Fruit fly (Drosophila melanogaster) whole organism, embryonic: ENCODE data around the gene PIG-S.

Experiments
- Ada2b ChIP-seq: fragments of 200-800 bp; sonication (Bioruptor generic); IDR thresholded peaks from 2 replicates; pipeline ENCODE4 v1.3.6; 2022; ENCODE audit warnings: missing biosample characterization, missing genetic modification characterization
- Atf-2 ChIP-seq: fragments of 200-800 bp; sonication (Bioruptor generic); optimal IDR thresholded peaks from 2 replicates; lab custom pipeline; 2016; ENCODE audit warnings: missing biosample characterization, missing genetic modification characterization
- Bgb ChIP-seq: fragments of 200-800 bp; sonication (Bioruptor generic); IDR thresholded peaks from 2 replicates; pipeline ENCODE4 v1.3.6; 2022; ENCODE audit warnings: missing biosample characterization, missing genetic modification characterization; ENCODE audit not compliant: partially characterized antibody
- Bteb2 ChIP-seq: fragments of 200-800 bp; sonication (Bioruptor generic); optimal IDR thresholded peaks from 2 replicates; lab custom pipeline; 2016; ENCODE audit warnings: missing biosample characterization, missing genetic modification characterization
- CG11504 ChIP-seq: fragments of 200-800 bp; sonication (Bioruptor generic); optimal IDR thresholded peaks from 3 replicates; lab custom pipeline; 2019; ENCODE audit warnings: missing biosample characterization, mild to moderate bottlenecking, missing genetic modification characterization, moderate library complexity
- CG11696 ChIP-seq: fragments of 200-800 bp; sonication (Bioruptor generic); IDR thresholded peaks from 2 replicates; pipeline ENCODE4 v1.3.6; 2022; ENCODE audit warnings: missing biosample characterization, missing genetic modification characterization
- CG12071 ChIP-seq: fragments of 200-800 bp; sonication (Bioruptor generic); optimal IDR thresholded peaks from 3 replicates; lab custom pipeline; 2018; ENCODE audit warnings: missing biosample characterization, mild to moderate bottlenecking, missing genetic modification characterization
- CG14441 ChIP-seq: fragments of 200-800 bp; sonication (Bioruptor generic); IDR thresholded peaks from 2 replicates; pipeline ENCODE4 v1.3.6; 2022; ENCODE audit warnings: missing biosample characterization, missing genetic modification characterization
- CG17359 ChIP-seq: fragments of 200-800 bp; sonication (Bioruptor generic); optimal IDR thresholded peaks from 3 replicates; lab custom pipeline; 2018; ENCODE audit warnings: missing biosample characterization, mild to moderate bottlenecking, missing genetic modification characterization, moderate library complexity
- CG17361 ChIP-seq: fragments of 200-800 bp; sonication (Bioruptor generic); IDR thresholded peaks from 3 replicates; pipeline ENCODE4 v1.3.6; 2022; ENCODE audit warnings: missing biosample characterization, missing genetic modification characterization
- CG18011 ChIP-seq: fragments of 200-800 bp; sonication (Bioruptor generic); optimal IDR thresholded peaks from 2 replicates; lab custom pipeline; 2017; ENCODE audit warnings: missing biosample characterization, missing genetic modification characterization, mild to moderate bottlenecking, moderate library complexity, missing genotype
- CG18262 ChIP-seq: fragments of 200-800 bp; optimal IDR thresholded peaks from 3 replicates; lab custom pipeline; 2019; ENCODE audit warnings: missing biosample characterization, mild to moderate bottlenecking, missing genetic modification characterization, moderate library complexity
- CG18476 ChIP-seq: fragments of 200-800 bp; sonication (Bioruptor generic); optimal IDR thresholded peaks from 2 replicates; lab custom pipeline; 2016; ENCODE audit warnings: missing biosample characterization, mild to moderate bottlenecking, missing genetic modification characterization
- CG18599 ChIP-seq: fragments of 200-800 bp; sonication (Bioruptor generic); optimal IDR thresholded peaks from 3 replicates; lab custom pipeline; 2017; ENCODE audit warnings: missing biosample characterization, missing genetic modification characterization, mild to moderate bottlenecking, moderate library complexity, missing genetic modification reagents
- CG2129 ChIP-seq: fragments of 200-800 bp; sonication (Bioruptor generic); IDR thresholded peaks from 2 replicates; pipeline ENCODE4 v1.3.6; 2022; ENCODE audit warnings: missing biosample characterization, missing genetic modification characterization; ENCODE audit not compliant: partially characterized antibody
- CG2678 ChIP-seq: fragments of 200-800 bp; sonication (Bioruptor generic); optimal IDR thresholded peaks from 3 replicates; lab custom pipeline; 2019; ENCODE audit warnings: missing biosample characterization, mild to moderate bottlenecking, missing genetic modification characterization, moderate library complexity
- CG31441 ChIP-seq: fragments of 200-800 bp; sonication (Bioruptor generic); IDR thresholded peaks from 2 replicates; pipeline ENCODE4 v1.3.6; 2022; ENCODE audit warnings: missing biosample characterization, missing genetic modification characterization
- CG32772 ChIP-seq: fragments of 200-800 bp; sonication (Bioruptor generic); IDR thresholded peaks from 2 replicates; pipeline ENCODE4 v1.3.6; 2022; ENCODE audit warnings: missing biosample characterization, missing genetic modification characterization
- CG42726 ChIP-seq: fragments of 200-800 bp; sonication (Bioruptor generic); IDR thresholded peaks from 2 replicates; pipeline ENCODE4 v1.3.6; 2022; ENCODE audit warnings: missing biosample characterization, missing genetic modification characterization; ENCODE audit not compliant: partially characterized antibody
- CG4328 ChIP-seq: fragments of 200-800 bp; sonication (Bioruptor generic); optimal IDR thresholded peaks from 3 replicates; lab custom pipeline; 2017; ENCODE audit warnings: missing biosample characterization, missing genetic modification reagents, missing genetic modification characterization
- CG4854 ChIP-seq: fragments of 200-800 bp; sonication (Bioruptor generic); optimal IDR thresholded peaks from 2 replicates; lab custom pipeline; 2016; ENCODE audit warnings: missing biosample characterization, missing genetic modification characterization, inconsistent platforms
- CG6254 ChIP-seq: fragments of 200-800 bp; sonication (Bioruptor generic); optimal IDR thresholded peaks from 3 replicates; lab custom pipeline; 2017; ENCODE audit warnings: mild to moderate bottlenecking, missing biosample characterization, missing genetic modification reagents, missing genetic modification characterization
- CG7963 ChIP-seq: fragments of 200-800 bp; sonication (Bioruptor generic); IDR thresholded peaks from 3 replicates; pipeline ENCODE4 v1.3.6; 2022; ENCODE audit warnings: missing biosample characterization, missing genetic modification characterization; ENCODE audit not compliant: partially characterized antibody
- CG8765 ChIP-seq: fragments of 200-800 bp; sonication (Bioruptor generic); IDR thresholded peaks from 2 replicates; pipeline ENCODE4 v1.3.6; 2022; ENCODE audit warnings: missing biosample characterization, missing genetic modification characterization
- CG9609 ChIP-seq: fragments of 200-800 bp; sonication (Bioruptor generic); optimal IDR thresholded peaks from 3 replicates; lab custom pipeline; 2016; ENCODE audit warnings: missing biosample characterization, missing genetic modification characterization
- Ets65A ChIP-seq: fragments of 200-800 bp; sonication (Bioruptor generic); peaks from one replicate; lab custom pipeline; 2016; ENCODE audit warnings: missing biosample characterization, missing genetic modification characterization
- Hr51 ChIP-seq, 2 experiments: fragments of 200-800 bp; sonication (Bioruptor generic); optimal IDR thresholded peaks; 2 replicates in 1 of 2; 3 replicates in 1 of 2; lab custom pipeline; 2016 to 2018; ENCODE audit warnings: missing biosample characterization in 2 of 2, missing genetic modification characterization in 2 of 2, mild to moderate bottlenecking in 1 of 2, moderate library complexity in 1 of 2
- Hsf ChIP-seq: fragments of 200-800 bp; sonication (Bioruptor generic); optimal IDR thresholded peaks from 3 replicates; lab custom pipeline; 2016; ENCODE audit warnings: missing biosample characterization, missing genetic modification characterization
- Neu2 ChIP-seq: fragments of 200-800 bp; sonication (Bioruptor generic); optimal IDR thresholded peaks from 3 replicates; lab custom pipeline; 2016; ENCODE audit warnings: missing biosample characterization, missing genetic modification characterization, borderline replicate concordance
- Pdp1 ChIP-seq, 2 experiments: fragments of 200-800 bp; sonication (Bioruptor generic); optimal IDR thresholded peaks; 3 replicates each; lab custom pipeline; 2016; ENCODE audit warnings: missing biosample characterization in 2 of 2, missing genetic modification characterization in 2 of 2, mild to moderate bottlenecking in 1 of 2, moderate library complexity in 1 of 2
- ara ChIP-seq: fragments of 200-800 bp; sonication (Bioruptor generic); IDR thresholded peaks from 2 replicates; pipeline ENCODE4 v1.3.6; 2022; ENCODE audit warnings: missing biosample characterization, missing genetic modification characterization
- az2 ChIP-seq: fragments of 200-800 bp; sonication (Bioruptor generic); optimal IDR thresholded peaks from 3 replicates; lab custom pipeline; 2016; ENCODE audit warnings: missing biosample characterization, missing genetic modification characterization
- bigmax ChIP-seq: fragments of 200-800 bp; sonication (Bioruptor generic); optimal IDR thresholded peaks from 2 replicates; lab custom pipeline; 2018; ENCODE audit warnings: missing biosample characterization, mild to moderate bottlenecking, missing genetic modification characterization
- cwo ChIP-seq: fragments of 200-800 bp; sonication (Bioruptor generic); optimal IDR thresholded peaks from 3 replicates; lab custom pipeline; 2017; ENCODE audit warnings: missing biosample characterization, missing genetic modification characterization, mild to moderate bottlenecking, moderate library complexity, missing genetic modification reagents
- danr ChIP-seq: fragments of 200-800 bp; sonication (Bioruptor generic); IDR thresholded peaks from 2 replicates; pipeline ENCODE4 v1.3.6; 2022; ENCODE audit warnings: missing biosample characterization, missing genetic modification characterization
- dmrt99B ChIP-seq: fragments of 200-800 bp; sonication (Bioruptor generic); optimal IDR thresholded peaks from 2 replicates; lab custom pipeline; 2018; ENCODE audit warnings: missing biosample characterization, mild to moderate bottlenecking, missing genetic modification characterization, moderate library complexity
- exex ChIP-seq: fragments of 200-800 bp; sonication (Bioruptor generic); optimal IDR thresholded peaks from 4 replicates; lab custom pipeline; 2018; ENCODE audit warnings: missing biosample characterization, mild to moderate bottlenecking, missing genetic modification characterization, moderate library complexity
- gcm2 ChIP-seq: fragments of 200-800 bp; sonication (Bioruptor generic); optimal IDR thresholded peaks from 2 replicates; lab custom pipeline; 2016; ENCODE audit warnings: missing biosample characterization, missing genetic modification characterization
- gro ChIP-seq: fragments of 200-800 bp; sonication (Bioruptor generic); optimal IDR thresholded peaks from 2 replicates; lab custom pipeline; 2016; ENCODE audit warnings: missing biosample characterization, missing genetic modification characterization
- gsb ChIP-seq: fragments of 200-800 bp; sonication (Bioruptor generic); IDR thresholded peaks from 2 replicates; pipeline ENCODE4 v1.3.6; 2022; ENCODE audit warnings: missing biosample characterization, missing genetic modification characterization
- hb ChIP-seq: fragments of 200-800 bp; sonication (Bioruptor generic); IDR thresholded peaks from 3 replicates; pipeline ENCODE4 v1.3.6; 2022; ENCODE audit warnings: missing biosample characterization, missing genetic modification characterization; ENCODE audit not compliant: partially characterized antibody
- lov ChIP-seq, 2 experiments: fragments of 200-800 bp in 1 of 2; fragments of >200 bp in 1 of 2; sonication (Bioruptor generic) in 1 of 2; IDR thresholded peaks in 1 of 2; optimal IDR thresholded peaks in 1 of 2; 2 replicates in 1 of 2; 3 replicates in 1 of 2; pipeline versions ENCODE4 v1.3.6 to Lab custom; 2017 to 2022; ENCODE audit warnings: missing biosample characterization in 1 of 2, missing genetic modification characterization in 1 of 2
- phol ChIP-seq: fragments of 200-800 bp; sonication (Bioruptor generic); optimal IDR thresholded peaks from 3 replicates; lab custom pipeline; 2018; ENCODE audit warnings: missing biosample characterization, mild to moderate bottlenecking, missing genetic modification characterization, moderate library complexity
- psq ChIP-seq: fragments of 200-800 bp; sonication (Bioruptor generic); optimal IDR thresholded peaks from 2 replicates; lab custom pipeline; 2017; ENCODE audit warnings: missing biosample characterization, missing genetic modification characterization
- sr ChIP-seq: fragments of 200-800 bp; sonication (Bioruptor generic); IDR thresholded peaks from 3 replicates; pipeline ENCODE4 v1.3.6; 2022; ENCODE audit warnings: missing biosample characterization, missing genetic modification characterization
- sug ChIP-seq: fragments of 200-800 bp; optimal IDR thresholded peaks from 2 replicates; lab custom pipeline; 2019; ENCODE audit warnings: missing biosample characterization, mild to moderate bottlenecking, missing genetic modification characterization, moderate library complexity
- wek ChIP-seq: fragments of 200-800 bp; sonication (Bioruptor generic); optimal IDR thresholded peaks from 3 replicates; lab custom pipeline; 2018; ENCODE audit warnings: missing biosample characterization, mild to moderate bottlenecking, missing genetic modification characterization, moderate library complexity

Gene PIG-S

DNA sequence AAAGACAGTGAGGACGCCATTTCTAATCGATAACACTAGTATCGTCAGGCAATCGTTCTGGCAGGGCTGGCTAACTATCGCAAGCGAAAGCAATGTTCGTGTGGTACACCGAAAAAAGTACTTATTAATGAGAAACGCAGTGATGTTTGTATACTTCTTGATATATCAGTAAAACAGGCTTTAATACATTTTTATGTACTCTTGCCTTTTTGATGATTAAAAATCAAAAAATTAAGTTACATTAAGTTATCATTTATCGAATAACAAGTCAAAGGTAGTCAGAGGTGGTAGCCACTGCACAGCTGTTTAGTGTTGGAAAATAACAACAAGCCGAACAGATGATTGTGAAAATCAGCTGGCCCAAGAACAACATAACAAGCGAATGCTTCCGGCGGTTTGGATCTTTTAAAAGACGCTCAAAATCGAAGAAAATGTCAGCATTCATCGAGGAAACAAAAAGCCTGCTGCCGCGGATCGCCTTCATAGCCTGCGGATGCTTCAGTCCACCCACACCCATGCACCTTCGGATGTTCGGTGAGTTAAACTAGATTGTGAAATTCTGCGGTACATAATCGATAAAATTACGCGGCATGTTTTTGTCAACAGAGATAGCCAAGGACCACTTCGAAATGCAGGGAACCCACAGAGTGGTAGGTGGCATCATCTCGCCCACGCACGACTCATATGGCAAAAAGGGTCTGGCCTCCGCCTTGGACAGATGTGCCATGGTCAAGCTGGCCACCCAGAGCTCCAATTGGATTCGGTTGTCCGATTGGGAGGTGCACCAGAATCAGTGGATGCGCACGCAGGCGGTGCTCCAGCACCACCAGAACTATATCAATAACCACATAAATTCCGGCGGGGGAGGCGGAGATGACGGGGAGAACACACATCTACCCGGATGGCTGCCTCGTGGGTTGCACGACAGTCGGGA lies 27.5 kb upstream of the PIG-S start, which contains the start of the genes ssh and Nmnat (continued):
- TF ChIP-seq CG12071 (GFP tag; lab: Kevin White, UChicago) (no peak), CG42726 (GFP tag; lab: Robert Waterston, UW) (peak; percentile 69), Ada2b (GFP tag; lab: Robert Waterston, UW) (no peak), az2 (GFP tag; lab: Kevin White, UChicago) (peak; percentile 31), CG4854 (GFP tag; lab: Kevin White, UChicago) (no peak), hb (GFP tag; lab: Robert Waterston, UW) (peak; percentile 92), phol (tag; lab: Kevin White, UChicago) (peak; percentile 100), CG31441 (GFP tag; lab: Robert Waterston, UW) (0 out of 2 replicates have a peak, but pooled peaks have one; percentile 15), Ets65A (GFP tag; lab: Kevin White, UChicago) (peak; percentile 73), exex (no peak), dmrt99B (tag; lab: Kevin White, UChicago) (no peak), CG11696 (GFP tag; lab: Robert Waterston, UW) (no peak), CG14441 (GFP tag; lab: Robert Waterston, UW) (no peak), Hsf (no peak), CG18262 (tag; lab: Kevin White, UChicago) (peak; percentile 48), psq (GFP tag; lab: Kevin White, UChicago) (peak; percentile 60), gro (peak; percentile 57), wek (GFP tag; lab: Kevin White, UChicago) (no peak), gsb (no peak), CG7963 (GFP tag; lab: Robert Waterston, UW) (peak; percentile 76; the same call in 2 of the 3 replicates), CG18476 (no peak), bigmax (GFP tag; lab: Kevin White, UChicago) (no peak), CG8765 (no peak), Hr51 (GFP tag; optimal IDR thresholded peaks at IDR 0.05; lab: Kevin White, UChicago) (peak in 1 of 2 experiments; percentile 1), CG9609 (GFP tag; lab: Kevin White, UChicago) (peak; percentile 9), CG17359 (tag; lab: Kevin White, UChicago) (no peak), gcm2 (GFP tag; lab: Kevin White, UChicago) (no peak), CG11504 (tag; lab: Kevin White, UChicago) (no peak), CG4328 (no peak), Bteb2 (GFP tag; lab: Kevin White, UChicago) (peak; percentile 24), CG17361 (GFP tag; lab: Robert Waterston, UW) (no peak; the same call in 2 of the 3 replicates), Atf-2 (GFP tag; lab: Kevin White, UChicago) (peak; percentile 0), sug (tag; lab: Kevin White, UChicago) (peak; percentile 61), CG18011 (GFP tag; lab: Kevin White, UChicago) (no peak), CG32772 (GFP tag; lab: Robert Waterston, UW) (no peak), CG2678 (tag; lab: Kevin White, UChicago) (no peak), ara (GFP tag; lab: Robert Waterston, UW) (no peak), Neu2 (GFP tag; lab: Kevin White, UChicago) (no peak), CG6254 (GFP tag; lab: Kevin White, UChicago) (no peak), Pdp1 (GFP tag; optimal IDR thresholded peaks at IDR 0.05; lab: Kevin White, UChicago) (peak in 1 of 2 experiments; percentile 16), sr (GFP tag; lab: Robert Waterston, UW) (no peak), CG18599 (no peak), danr (GFP tag; lab: Robert Waterston, UW) (no peak), Bgb (GFP tag; lab: Robert Waterston, UW) (peak; percentile 90), lov (optimal IDR thresholded peaks at IDR 0.05; lab: Kevin White, UChicago) (no peak), lov (GFP tag; IDR thresholded peaks at IDR 0.05; lab: Robert Waterston, UW) (no peak), CG2129 (peak; percentile 69), cwo (GFP tag; lab: Kevin White, UChicago) (no peak)
